Worm (Caenorhabditis elegans): Measurements from ENCODE around the gene F53A9.7.

F53A9.7 gene

ce11 chrX:8681600-8681999 lies 35.1 kb downstream of the F53A9.7 start, which contains the start of gene K09E2.1:
Gene K09E2.1, plus strand, starts transcription at chrX:8681900.
- TF ChIP-seq sem-4 (tag; optimal IDR thresholded peaks at IDR 0.05) (no peak), nhr-129 (tag; optimal IDR thresholded peaks at IDR 0.05) (no peak), nhr-25 (tag; optimal IDR thresholded peaks at IDR 0.05) (no peak), C34F6.9 (tag; optimal IDR thresholded peaks at IDR 0.05) (no peak), mbf-1 (tag; optimal IDR thresholded peaks at IDR 0.05) (no peak), snpc-4 (tag; optimal IDR thresholded peaks at IDR 0.05) (no peak), unc-55 (GFP tag; optimal IDR thresholded peaks at IDR 0.05) (no peak), elt-3 (tag; optimal IDR thresholded peaks at IDR 0.05) (no peak), fos-1 (tag; optimal IDR thresholded peaks at IDR 0.05) (no peak), nhr-11 (tag; optimal IDR thresholded peaks at IDR 0.05) (no peak), peb-1 (tag; optimal IDR thresholded peaks at IDR 0.05) (no peak), ztf-1 (GFP tag; conservative IDR thresholded peaks at IDR 0.05) (no peak), elt-1 (tag; optimal IDR thresholded peaks at IDR 0.05) (no peak), nhr-21 (tag; optimal IDR thresholded peaks at IDR 0.05) (no peak), ceh-16 (tag; optimal IDR thresholded peaks at IDR 0.05) (no peak)

- TF ChIP-seq alr-1 (tag; optimal IDR thresholded peaks at IDR 0.05) (no peak), blmp-1 (tag; optimal IDR thresholded peaks at IDR 0.05; ENCODE audit: insufficient read depth) (peak; percentile 15), R02D3.7 (tag; optimal IDR thresholded peaks at IDR 0.05) (no peak), fos-1 (tag; optimal IDR thresholded peaks at IDR 0.05) (no peak)
Measured at ce11 chrX:8677873-8678272, 38.8 kb downstream of the F53A9.7 start.

ce11 chrX:8677320-8677719 lies 39.4 kb downstream of the F53A9.7 start:
- TF ChIP-seq lin-39 (tag; optimal IDR thresholded peaks at IDR 0.05) (no peak), nhr-23 (tag; optimal IDR thresholded peaks at IDR 0.05) (no peak), ztf-4 (tag; optimal IDR thresholded peaks at IDR 0.05) (no peak), elt-1 (tag; optimal IDR thresholded peaks at IDR 0.05) (no peak), nhr-10 (tag; optimal IDR thresholded peaks at IDR 0.05) (no peak), mab-5 (tag; optimal IDR thresholded peaks at IDR 0.05) (no peak), C34F6.9 (tag; optimal IDR thresholded peaks at IDR 0.05) (no peak), nhr-237 (tag; optimal IDR thresholded peaks at IDR 0.05) (no peak), ceh-16 (tag; optimal IDR thresholded peaks at IDR 0.05) (no peak), Y55F3AM.14 (GFP tag; optimal IDR thresholded peaks at IDR 0.05) (no peak), ztf-11 (tag; optimal IDR thresholded peaks at IDR 0.05) (no peak), ZK546.5 (tag; optimal IDR thresholded peaks at IDR 0.05) (no peak), F13H6.1 (tag; optimal IDR thresholded peaks at IDR 0.05) (no peak)

ce11 chrX:8676088-8676779 lies 40.5 kb downstream of the F53A9.7 start:
- TF ChIP-seq nhr-21 (tag; optimal IDR thresholded peaks at IDR 0.05) (peak; percentile 43), zag-1 (tag; optimal IDR thresholded peaks at IDR 0.05) (no peak), nhr-25 (tag; optimal IDR thresholded peaks at IDR 0.05) (peak; percentile 37), nhr-6 (tag; optimal IDR thresholded peaks at IDR 0.05) (peak; percentile 6), lsy-2 (tag; optimal IDR thresholded peaks at IDR 0.05) (no peak), fos-1 (tag; optimal IDR thresholded peaks at IDR 0.05) (peak; percentile 83), sma-9 (GFP tag; optimal IDR thresholded peaks at IDR 0.05) (peak; percentile 96), sma-9 (tag; optimal IDR thresholded peaks at IDR 0.05) (no peak), crh-2 (tag; optimal IDR thresholded peaks at IDR 0.05) (peak; percentile 58), alr-1 (tag; optimal IDR thresholded peaks at IDR 0.05) (no peak), mdl-1 (tag; optimal IDR thresholded peaks at IDR 0.05) (peak in 1 of 2 experiments; percentile 4), sma-3 (GFP tag; optimal IDR thresholded peaks at IDR 0.05) (peak; percentile 64), nhr-129 (tag; optimal IDR thresholded peaks at IDR 0.05) (peak; percentile 53), blmp-1 (tag; optimal IDR thresholded peaks at IDR 0.05; ENCODE audit: insufficient read depth) (peak; percentile 27)

- TF ChIP-seq blmp-1 (tag; optimal IDR thresholded peaks at IDR 0.05; ENCODE audit: insufficient read depth): no peak
- TF ChIP-seq sma-9 (GFP tag; optimal IDR thresholded peaks at IDR 0.05): no peak
- TF ChIP-seq sma-9 (tag; optimal IDR thresholded peaks at IDR 0.05): no peak
- no peak for TF ChIP-seq nhr-21 (tag; optimal IDR thresholded peaks at IDR 0.05)
- no peak for TF ChIP-seq unc-55 (GFP tag; optimal IDR thresholded peaks at IDR 0.05)
- TF ChIP-seq ceh-16 (tag; optimal IDR thresholded peaks at IDR 0.05): no peak
- no peak for TF ChIP-seq snpc-4 (tag; optimal IDR thresholded peaks at IDR 0.05)
- no peak for TF ChIP-seq dmd-4 (tag; optimal IDR thresholded peaks at IDR 0.05)
- TF ChIP-seq ztf-1 (GFP tag; conservative IDR thresholded peaks at IDR 0.05): no peak
- TF ChIP-seq aly-2 (tag; optimal IDR thresholded peaks at IDR 0.05): no peak
- TF ChIP-seq R02D3.7 (tag; optimal IDR thresholded peaks at IDR 0.05): no peak
- TF ChIP-seq lin-39 (tag; optimal IDR thresholded peaks at IDR 0.05): no peak
- TF ChIP-seq unc-39 (tag; optimal IDR thresholded peaks at IDR 0.05): no peak
- no peak for TF ChIP-seq zag-1 (tag; optimal IDR thresholded peaks at IDR 0.05)
- TF ChIP-seq C34F6.9 (tag; optimal IDR thresholded peaks at IDR 0.05): no peak
- TF ChIP-seq ZK546.5 (tag; optimal IDR thresholded peaks at IDR 0.05): no peak
- TF ChIP-seq nhr-12 (tag; optimal IDR thresholded peaks at IDR 0.05): no peak
- no peak for TF ChIP-seq nhr-23 (tag; optimal IDR thresholded peaks at IDR 0.05)
Measured at ce11 chrX:8675151-8675550, 41.6 kb downstream of the F53A9.7 start.
